Worm (Caenorhabditis elegans): ENCODE measurements around the gene B0272.4.

Gene B0272.4

DNA sequence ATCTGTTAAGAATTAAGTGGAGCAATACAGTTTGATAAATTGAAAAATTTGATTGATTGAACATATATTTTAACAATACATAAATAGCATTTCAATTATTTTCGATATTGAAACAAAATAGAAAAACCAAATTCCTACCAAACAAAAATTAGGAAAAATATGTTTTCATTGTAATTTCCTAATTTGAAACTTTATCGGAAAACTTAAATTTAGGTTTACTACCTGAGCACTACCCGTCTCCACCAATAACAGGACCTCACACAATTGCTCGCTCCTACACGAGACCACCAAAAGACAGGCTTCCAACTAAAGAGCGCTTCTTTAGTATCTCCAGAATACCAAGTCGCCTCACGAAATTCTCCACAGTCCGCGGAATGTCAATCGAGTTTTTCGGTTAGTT is 48.5 kb downstream of the B0272.4 start:
- TF ChIP-seq cog-1 (tag; optimal IDR thresholded peaks at IDR 0.05), result no peak
- no peak for TF ChIP-seq ztf-29 (GFP tag; IDR thresholded peaks at IDR 0.05)
- no peak for TF ChIP-seq med-1 (GFP tag; optimal IDR thresholded peaks at IDR 0.05; ENCODE audit: insufficient read depth)
- no peak for TF ChIP-seq tab-1 (GFP tag; IDR thresholded peaks at IDR 0.05)
- no peak for TF ChIP-seq flt-1 (GFP tag; IDR thresholded peaks at IDR 0.05)
- no peak for TF ChIP-seq ztf-23 (GFP tag; IDR thresholded peaks at IDR 0.05)
- no peak for TF ChIP-seq T22C8.4 (GFP tag; IDR thresholded peaks at IDR 0.05)
- no peak for TF ChIP-seq klf-2 (GFP tag; conservative IDR thresholded peaks at IDR 0.05)
- TF ChIP-seq ref-1 (GFP tag; conservative IDR thresholded peaks at IDR 0.05), result no peak

All from whole organism, midembryonic.